Worm (Caenorhabditis elegans): ENCODE measurements around the gene ubxn-5.

DNA sequence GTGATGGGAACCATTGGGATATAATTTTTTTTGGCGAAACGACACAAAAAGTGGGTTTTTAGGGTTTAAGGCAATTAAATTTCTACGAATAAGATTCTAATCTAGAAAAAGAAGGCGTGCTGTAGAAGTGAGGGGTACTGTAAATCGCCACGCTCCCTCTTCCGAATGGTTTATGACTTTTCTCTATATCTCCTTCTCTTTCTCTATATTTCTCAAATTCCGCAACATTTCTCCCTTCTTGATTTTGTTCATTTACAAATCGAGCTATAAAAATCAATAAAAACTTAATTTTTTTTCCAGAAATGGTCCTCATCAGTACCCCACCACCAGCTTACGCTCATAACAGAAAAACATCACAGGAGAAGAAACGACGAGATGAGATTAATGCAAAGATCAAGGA lies 16.1 kb downstream of the ubxn-5 start, which contains the start of gene ref-1:
- TF ChIP-seq unc-86 (tag; optimal IDR thresholded peaks at IDR 0.05) (no peak), nfya-1 (tag; optimal IDR thresholded peaks at IDR 0.05) (no peak), hlh-30 (tag; optimal IDR thresholded peaks at IDR 0.05; ENCODE audit: insufficient read depth) (no peak), ceh-2 (tag; optimal IDR thresholded peaks at IDR 0.05) (no peak), gmeb-2 (tag; optimal IDR thresholded peaks at IDR 0.05) (no peak), ceh-22 (tag; optimal IDR thresholded peaks at IDR 0.05) (no peak), lin-11 (tag; optimal IDR thresholded peaks at IDR 0.05) (no peak), T23F11.4 (GFP tag; optimal IDR thresholded peaks at IDR 0.05) (no peak), sdc-2 (tag; optimal IDR thresholded peaks at IDR 0.05) (no peak), tbx-2 (tag; optimal IDR thresholded peaks at IDR 0.05) (no peak), eyg-1 (tag; optimal IDR thresholded peaks at IDR 0.05) (no peak), ets-4 (tag; optimal IDR thresholded peaks at IDR 0.05) (no peak)
